Fruit fly (Drosophila melanogaster): Measurements from ENCODE around the gene CG31816.

Gene CG31816

dm6 chr2L:16532702-16533385 is 9.5 kb upstream of the CG31816 start, which contains the start of gene CG5953:
Gene CG5953, minus strand, starts transcription at chr2L:16532877.
- TF ChIP-seq Sox14 (GFP tag; optimal IDR thresholded peaks at IDR 0.05) (peak; percentile 99), fd59A (GFP tag; optimal IDR thresholded peaks at IDR 0.05) (peak; percentile 98), eg (GFP tag; IDR thresholded peaks at IDR 0.05) (peak; percentile 98), Gug (GFP tag; IDR thresholded peaks at IDR 0.05) (peak; percentile 97), cyc (GFP tag; optimal IDR thresholded peaks at IDR 0.05) (peak; percentile 97), Eip93F (GFP tag; optimal IDR thresholded peaks at IDR 0.05) (peak; percentile 94), Sox102F (GFP tag; optimal IDR thresholded peaks at IDR 0.05) (peak; percentile 97), fd85E (GFP tag; optimal IDR thresholded peaks at IDR 0.05) (peak; percentile 68), esn (GFP tag; optimal IDR thresholded peaks at IDR 0.05) (peak; percentile 98), Eip75B (GFP tag; optimal IDR thresholded peaks at IDR 0.05) (peak; percentile 98), Ets21C (GFP tag; optimal IDR thresholded peaks at IDR 0.05) (peak; percentile 96), Met (GFP tag; optimal IDR thresholded peaks at IDR 0.05) (peak; percentile 98), CG9139 (GFP tag; optimal IDR thresholded peaks at IDR 0.05) (peak; percentile 94), CG8319 (GFP tag; optimal IDR thresholded peaks at IDR 0.05) (peak; percentile 95), Sox15 (GFP tag; optimal IDR thresholded peaks at IDR 0.05) (peak; percentile 96), spab (GFP tag; optimal IDR thresholded peaks at IDR 0.05) (peak; percentile 98), Smox (GFP tag; optimal IDR thresholded peaks at IDR 0.05) (peak; percentile 97), CG11902 (GFP tag; optimal IDR thresholded peaks at IDR 0.05) (peak; percentile 90), net (GFP tag; optimal IDR thresholded peaks at IDR 0.05) (peak; percentile 98), vri (GFP tag; optimal IDR thresholded peaks at IDR 0.05) (peak; percentile 87), CG6276 (GFP tag; optimal IDR thresholded peaks at IDR 0.05) (peak; percentile 98), dsx (GFP tag; optimal IDR thresholded peaks at IDR 0.05; ENCODE audit: poor library complexity, severe bottlenecking) (peak; percentile 96), pdm3 (GFP tag; optimal IDR thresholded peaks at IDR 0.05) (peak; percentile 97), Ets96B (tag; optimal IDR thresholded peaks at IDR 0.05) (peak; percentile 98), CG4318 (GFP tag; optimal IDR thresholded peaks at IDR 0.05) (peak; percentile 97), CG15336 (GFP tag; IDR thresholded peaks at IDR 0.05) (peak; percentile 99), CG8632 (GFP tag; optimal IDR thresholded peaks at IDR 0.05) (peak; percentile 97), CG10669 (GFP tag; optimal IDR thresholded peaks at IDR 0.05) (peak; percentile 98), ss (GFP tag; optimal IDR thresholded peaks at IDR 0.05) (peak; percentile 98), CG6854 (GFP tag; optimal IDR thresholded peaks at IDR 0.05) (peak; percentile 97), CG6792 (GFP tag; optimal IDR thresholded peaks at IDR 0.05) (peak; percentile 97), CG1621 (tag; optimal IDR thresholded peaks at IDR 0.05) (peak; percentile 96), salr (GFP tag; optimal IDR thresholded peaks at IDR 0.05) (peak; percentile 93 to 97), fkh (GFP tag; optimal IDR thresholded peaks at IDR 0.05) (peak; percentile 87), CG8119 (GFP tag; IDR thresholded peaks at IDR 0.05) (peak; percentile 99), Hr38 (GFP tag; optimal IDR thresholded peaks at IDR 0.05) (no peak), Hr4 (GFP tag; optimal IDR thresholded peaks at IDR 0.05) (peak; percentile 98), CG32006 (GFP tag; optimal IDR thresholded peaks at IDR 0.05) (peak; percentile 99), CG11294 (GFP tag; IDR thresholded peaks at IDR 0.05) (peak; percentile 96), CG34406 (GFP tag; optimal IDR thresholded peaks at IDR 0.05) (peak; percentile 98), CG6808 (GFP tag; optimal IDR thresholded peaks at IDR 0.05) (peak; percentile 97), dac (GFP tag; optimal IDR thresholded peaks at IDR 0.05) (peak; percentile 95), CG7368 (GFP tag; optimal IDR thresholded peaks at IDR 0.05) (peak; percentile 94), CG16779 (tag; optimal IDR thresholded peaks at IDR 0.05) (peak; percentile 98), topi (GFP tag; optimal IDR thresholded peaks at IDR 0.05) (peak; percentile 98), CG3919 (GFP tag; optimal IDR thresholded peaks at IDR 0.05) (peak; percentile 97), CG6163 (GFP tag; IDR thresholded peaks at IDR 0.05) (peak; percentile 98), Eip78C (GFP tag) (peak; percentile 99), achi (GFP tag; optimal IDR thresholded peaks at IDR 0.05) (peak; percentile 97), CG11762 (GFP tag; optimal IDR thresholded peaks at IDR 0.05; ENCODE audit: insufficient read depth) (peak; percentile 97), Lpt (GFP tag; optimal IDR thresholded peaks at IDR 0.05) (peak; percentile 98)
